Worm (Caenorhabditis elegans) whole organism, early embryonic: Measurements from ENCODE around the gene T11F9.22.

ENCODE experiments used
- B0310.2 ChIP-seq: sonication (generic microtip); optimal IDR thresholded peaks from 2 replicates; lab custom pipeline; 2016; ENCODE audit warnings: mild to moderate bottlenecking, missing genetic modification characterization, missing compliant biosample characterization
- F13C5.2 ChIP-seq: sonication (generic microtip); optimal IDR thresholded peaks from 2 replicates; lab custom pipeline; 2017; ENCODE audit warnings: mild to moderate bottlenecking, missing genetic modification characterization, inconsistent platforms, missing compliant biosample characterization
- aly-1 ChIP-seq: sonication (generic microtip); optimal IDR thresholded peaks from 2 replicates; lab custom pipeline; 2016; ENCODE audit warnings: missing genetic modification characterization, missing compliant biosample characterization
- ama-1 ChIP-seq: fragments of 150-350 bp; optimal IDR thresholded peaks from 2 replicates; lab custom pipeline; 2014
- ceh-13 ChIP-seq: fragments of 200-800 bp; sonication (Bioruptor generic); optimal IDR thresholded peaks from 2 replicates; lab custom pipeline; 2018; ENCODE audit warnings: mild to moderate bottlenecking, missing genetic modification characterization, missing compliant biosample characterization
- ceh-36 ChIP-seq: sonication (generic microtip); optimal IDR thresholded peaks from 2 replicates; lab custom pipeline; 2016; ENCODE audit warnings: missing genetic modification characterization, inconsistent platforms, missing compliant biosample characterization
- ets-7 ChIP-seq: sonication (generic microtip); optimal IDR thresholded peaks from 2 replicates; lab custom pipeline; 2016; ENCODE audit warnings: missing genotype, missing genetic modification characterization, missing compliant biosample characterization
- flt-1 ChIP-seq: fragments of 200-800 bp; sonication (Bioruptor generic); IDR thresholded peaks from 2 replicates; pipeline ENCODE4 v1.3.6; 2022; ENCODE audit warnings: missing genetic modification characterization, missing compliant biosample characterization
- hmbx-1 ChIP-seq: sonication (generic microtip); optimal IDR thresholded peaks from 2 replicates; lab custom pipeline; 2016; ENCODE audit warnings: mild to moderate bottlenecking, missing genetic modification characterization, missing compliant biosample characterization
- hmg-4 ChIP-seq: fragments of 200-800 bp; sonication (Bioruptor generic); optimal IDR thresholded peaks from 2 replicates; lab custom pipeline; 2018; ENCODE audit warnings: mild to moderate bottlenecking, missing genetic modification characterization, missing compliant biosample characterization
- hnd-1 ChIP-seq: sonication (generic microtip); optimal IDR thresholded peaks from 2 replicates; lab custom pipeline; 2016; ENCODE audit warnings: missing genetic modification characterization, missing compliant biosample characterization
- pes-1 ChIP-seq: fragments of 200-800 bp; sonication (Bioruptor generic); IDR thresholded peaks from 2 replicates; pipeline ENCODE4 v1.3.6; 2022; ENCODE audit warnings: missing genetic modification reagents, missing genetic modification characterization, missing compliant biosample characterization
- scrt-1 ChIP-seq: fragments of 200-800 bp; sonication (Bioruptor generic); IDR thresholded peaks from 2 replicates; pipeline ENCODE4 v1.3.6; 2022; ENCODE audit warnings: missing genetic modification characterization, missing compliant biosample characterization
- sea-1 ChIP-seq: fragments of 200-800 bp; sonication (Bioruptor generic); conservative IDR thresholded peaks from 2 replicates; pipeline ENCODE4 v1.3.6; 2022; ENCODE audit warnings: missing genetic modification characterization, missing compliant biosample characterization
- tbx-11 ChIP-seq: fragments of 200-800 bp; sonication (Bioruptor generic); IDR thresholded peaks from 2 replicates; pipeline ENCODE4 v1.3.6; 2022; ENCODE audit warnings: missing genetic modification characterization, missing compliant biosample characterization
- tbx-37 ChIP-seq: fragments of 200-800 bp; sonication (Bioruptor generic); conservative IDR thresholded peaks from 2 replicates; pipeline ENCODE4 v1.3.6; 2022; ENCODE audit warnings: missing genetic modification reagents, missing genetic modification characterization, missing compliant biosample characterization
- tra-4 ChIP-seq: sonication (generic microtip); optimal IDR thresholded peaks from 2 replicates; lab custom pipeline; 2017; ENCODE audit warnings: missing genetic modification characterization, missing compliant biosample characterization

The T11F9.22 gene

DNA sequence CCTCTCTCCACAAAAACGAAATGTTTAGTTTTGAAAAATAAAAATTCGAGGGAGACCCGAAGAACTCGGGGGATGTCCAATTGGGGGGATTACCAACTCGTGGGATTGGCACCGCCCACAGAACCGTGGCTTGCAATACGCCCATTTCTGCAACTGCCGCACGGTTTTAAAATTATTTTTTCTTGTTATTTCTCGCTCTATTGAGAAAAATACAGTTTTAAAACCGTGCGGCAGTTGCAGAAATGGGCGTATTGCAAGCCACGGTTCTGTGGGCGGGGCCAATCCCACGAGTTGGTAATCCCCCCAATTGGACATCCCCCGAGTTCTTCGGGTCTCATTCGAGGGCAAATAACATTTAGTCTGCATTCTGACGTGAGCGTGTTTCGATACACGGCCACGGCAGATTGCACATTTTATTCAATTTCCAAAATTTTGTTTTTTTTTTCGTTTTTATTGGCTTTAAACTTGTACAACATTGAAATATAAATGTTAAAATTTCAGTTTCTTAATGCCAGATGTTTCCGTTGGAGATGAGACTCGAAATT lies 25.4 kb downstream of the T11F9.22 start, which contains the start of the genes C55A6.1 and C55A6.10:
C55A6.1 (minus strand) TSS at position 116 of the 545 bp plus-strand sequence.
C55A6.10 (plus strand) TSS at position 495 of the 545 bp plus-strand sequence.
- peak; percentile 57; the same call in 1 of the 2 replicates for TF ChIP-seq sea-1
- 0 out of 2 replicates have a peak, but pooled peaks have one; percentile 53 for TF ChIP-seq scrt-1 (GFP tag; lab: Robert Waterston, UW)
- TF ChIP-seq ets-7, result peak; percentile 15
- peak; percentile 62; the same call in 1 of the 2 replicates for TF ChIP-seq tbx-11

DNA sequence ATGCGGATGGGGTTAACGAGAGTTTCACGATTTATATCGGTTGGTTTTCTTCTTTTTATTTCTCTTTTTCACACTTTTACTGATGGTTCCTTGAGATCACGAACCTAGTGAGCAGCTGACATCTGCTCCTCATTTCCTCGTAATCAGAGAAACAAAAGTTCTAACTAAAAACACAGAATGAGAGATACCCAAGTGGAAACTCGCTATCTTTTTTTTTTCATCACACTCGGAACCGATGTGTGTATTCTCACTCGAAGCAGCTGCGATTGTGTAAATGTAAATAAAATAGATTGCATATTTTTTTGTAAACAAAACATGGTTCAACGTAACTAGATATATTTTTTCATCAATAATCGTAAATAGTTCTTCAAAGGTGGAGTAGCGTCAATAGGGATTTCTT lies 26.8 kb downstream of the T11F9.22 start:
- no peak for TF ChIP-seq sea-1
- no peak for TF ChIP-seq ceh-36 (tag; lab: Kevin White, UChicago)
- TF ChIP-seq pes-1 (GFP tag; lab: Robert Waterston, UW), result no peak
- no peak for TF ChIP-seq ama-1 (lab: Kevin White, UChicago)
- TF ChIP-seq tbx-37 (GFP tag; lab: Robert Waterston, UW), result no peak
- TF ChIP-seq flt-1 (GFP tag; lab: Robert Waterston, UW), result no peak
- TF ChIP-seq ceh-13 (GFP tag; lab: Kevin White, UChicago), result no peak

DNA sequence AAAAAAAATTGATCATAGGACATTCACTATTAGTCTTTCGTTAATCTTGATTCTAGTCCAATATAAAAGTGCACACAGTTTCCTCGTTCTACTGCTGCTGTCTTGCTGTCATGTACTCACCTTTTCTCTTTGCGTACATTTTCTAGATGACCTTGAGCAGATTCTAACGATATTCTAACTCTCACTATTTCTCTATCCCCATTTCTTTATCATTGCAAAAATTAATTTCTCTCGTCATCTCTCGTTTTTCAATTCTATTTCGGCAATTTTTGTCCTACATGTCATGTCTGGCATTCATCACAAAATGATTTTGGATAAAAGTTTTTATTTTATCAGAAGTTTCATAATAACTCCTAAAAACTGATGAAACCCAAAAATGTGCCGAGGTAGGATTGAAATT lies 29.3 kb downstream of the T11F9.22 start, which contains the start of gene ttll-5:
ttll-5 (plus strand) TSS at position 288 of the 400 bp plus-strand sequence.
- TF ChIP-seq ceh-36 (tag; lab: Kevin White, UChicago) (no peak), ama-1 (lab: Kevin White, UChicago) (no peak), F13C5.2 (no peak)

DNA sequence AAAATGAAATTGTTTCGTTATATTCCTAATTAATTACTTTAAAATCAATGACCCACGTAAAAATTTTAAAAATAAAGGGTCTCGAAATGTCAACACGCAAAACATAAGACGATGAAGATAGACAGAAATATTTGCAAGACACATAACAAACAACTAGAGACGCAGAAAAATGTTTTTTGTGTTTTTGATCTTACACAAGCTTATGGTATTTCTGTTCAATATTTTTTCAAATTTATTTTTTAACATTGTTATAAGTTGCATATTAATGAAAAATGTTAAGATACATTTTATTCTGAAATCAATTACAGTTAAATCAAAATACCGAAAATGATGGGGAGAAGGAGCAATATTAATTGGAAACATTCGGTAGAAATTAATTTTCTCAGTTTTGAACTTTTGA lies 33.9 kb downstream of the T11F9.22 start, which contains the start of gene C55A6.3:
C55A6.3 (minus strand) TSS at position 101 of the 400 bp plus-strand sequence.
- TF ChIP-seq ama-1 (lab: Kevin White, UChicago) (no peak), B0310.2 (tag; lab: Kevin White, UChicago) (no peak), sea-1 (no peak), pes-1 (GFP tag; lab: Robert Waterston, UW) (no peak), ets-7 (no peak), hnd-1 (tag; lab: Kevin White, UChicago) (no peak), flt-1 (GFP tag; lab: Robert Waterston, UW) (no peak), hmg-4 (GFP tag; lab: Kevin White, UChicago) (no peak), aly-1 (tag; lab: Kevin White, UChicago) (no peak), tbx-11 (no peak), tra-4 (tag; lab: Kevin White, UChicago) (no peak), ceh-36 (tag; lab: Kevin White, UChicago) (no peak), tbx-37 (GFP tag; lab: Robert Waterston, UW) (no peak), scrt-1 (GFP tag; lab: Robert Waterston, UW) (no peak)

DNA sequence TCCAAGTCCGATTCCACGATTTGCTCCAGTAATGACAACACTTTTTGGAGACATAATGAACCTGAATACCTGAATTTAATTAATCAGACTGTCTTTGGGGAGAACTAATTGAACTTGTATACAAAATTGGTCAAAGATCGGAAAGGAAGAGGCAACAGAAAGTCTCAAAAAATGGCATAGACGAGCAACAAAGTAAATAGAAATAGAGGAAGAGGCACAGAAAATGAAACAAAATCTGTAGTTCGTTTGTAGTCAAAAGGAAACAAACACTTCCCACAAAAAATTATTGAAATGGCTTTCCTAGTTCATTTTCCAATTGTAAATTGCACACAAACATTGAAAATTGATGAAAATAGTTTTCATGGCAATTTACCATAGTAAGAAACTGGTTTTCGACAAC lies 35.2 kb downstream of the T11F9.22 start, which contains the start of gene C55A6.6:
C55A6.6 (minus strand) TSS at position 61 of the 400 bp plus-strand sequence.
- TF ChIP-seq hnd-1 (tag; lab: Kevin White, UChicago), result no peak
- TF ChIP-seq ets-7, result no peak
- TF ChIP-seq tbx-37 (GFP tag; lab: Robert Waterston, UW), result no peak
- no peak for TF ChIP-seq ceh-36 (tag; lab: Kevin White, UChicago)
- no peak for TF ChIP-seq sea-1
- TF ChIP-seq ceh-13 (GFP tag; lab: Kevin White, UChicago), result no peak
- TF ChIP-seq scrt-1 (GFP tag; lab: Robert Waterston, UW), result no peak
- TF ChIP-seq hmbx-1 (tag; lab: Kevin White, UChicago), result no peak
- TF ChIP-seq aly-1 (tag; lab: Kevin White, UChicago), result no peak
- TF ChIP-seq ama-1 (lab: Kevin White, UChicago), result no peak
- TF ChIP-seq tra-4 (tag; lab: Kevin White, UChicago), result no peak
- TF ChIP-seq pes-1 (GFP tag; lab: Robert Waterston, UW), result no peak
- no peak for TF ChIP-seq flt-1 (GFP tag; lab: Robert Waterston, UW)

DNA sequence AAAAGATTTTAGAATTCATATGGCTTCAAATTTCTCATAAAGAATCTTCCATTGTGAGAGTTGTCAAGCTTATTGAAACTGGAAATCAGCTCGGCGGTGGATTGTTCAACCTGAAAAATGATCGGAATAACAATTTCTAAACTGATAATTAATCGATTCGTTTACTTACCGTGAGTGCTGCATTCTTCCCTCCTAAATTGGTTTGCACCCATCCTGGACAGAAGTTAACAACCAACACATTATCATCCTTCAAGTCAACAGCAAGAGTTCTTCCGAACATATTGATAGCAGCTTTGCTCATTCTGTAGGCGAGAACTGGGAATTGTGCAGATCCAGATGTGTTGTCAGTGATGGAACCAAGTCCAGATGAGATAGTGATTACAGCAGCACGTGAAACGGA lies 35.6 kb downstream of the T11F9.22 start:
- TF ChIP-seq hmg-4 (GFP tag; lab: Kevin White, UChicago), result no peak
- TF ChIP-seq hnd-1 (tag; lab: Kevin White, UChicago), result no peak
- no peak for TF ChIP-seq ets-7
- TF ChIP-seq pes-1 (GFP tag; lab: Robert Waterston, UW), result no peak
- TF ChIP-seq B0310.2 (tag; lab: Kevin White, UChicago), result no peak
- no peak for TF ChIP-seq tra-4 (tag; lab: Kevin White, UChicago)
- no peak for TF ChIP-seq tbx-37 (GFP tag; lab: Robert Waterston, UW)
- TF ChIP-seq hmbx-1 (tag; lab: Kevin White, UChicago), result no peak
- TF ChIP-seq aly-1 (tag; lab: Kevin White, UChicago), result no peak
- no peak for TF ChIP-seq F13C5.2
- no peak for TF ChIP-seq sea-1
- TF ChIP-seq tbx-11, result no peak
- TF ChIP-seq ceh-36 (tag; lab: Kevin White, UChicago), result no peak

DNA sequence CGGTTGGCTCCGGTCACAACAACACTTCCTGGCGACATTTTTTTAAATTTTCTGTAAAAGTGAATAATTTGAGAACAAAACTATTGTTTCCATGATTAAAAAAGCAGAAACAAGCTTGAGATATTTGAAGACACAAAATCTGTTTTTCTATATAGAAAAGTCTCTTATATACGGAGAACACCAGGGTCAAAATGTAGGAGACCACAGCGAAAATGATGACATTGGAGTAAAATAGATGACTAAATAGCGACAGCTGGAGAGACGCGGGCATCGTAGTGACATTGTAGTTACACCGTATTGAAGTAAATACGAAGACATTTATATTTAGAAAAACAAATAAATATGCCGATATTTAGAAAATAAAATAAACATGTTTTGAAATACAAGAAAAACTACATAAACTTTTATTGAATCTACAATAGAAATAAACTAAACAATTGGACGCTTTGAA lies 36.7 kb downstream of the T11F9.22 start, which contains the start of gene sdz-8:
sdz-8 (minus strand) TSS at position 51 of the 451 bp plus-strand sequence.
- TF ChIP-seq hnd-1 (tag; lab: Kevin White, UChicago) (no peak), ceh-36 (tag; lab: Kevin White, UChicago) (no peak), hmg-4 (GFP tag; lab: Kevin White, UChicago) (no peak), scrt-1 (GFP tag; lab: Robert Waterston, UW) (no peak)

DNA sequence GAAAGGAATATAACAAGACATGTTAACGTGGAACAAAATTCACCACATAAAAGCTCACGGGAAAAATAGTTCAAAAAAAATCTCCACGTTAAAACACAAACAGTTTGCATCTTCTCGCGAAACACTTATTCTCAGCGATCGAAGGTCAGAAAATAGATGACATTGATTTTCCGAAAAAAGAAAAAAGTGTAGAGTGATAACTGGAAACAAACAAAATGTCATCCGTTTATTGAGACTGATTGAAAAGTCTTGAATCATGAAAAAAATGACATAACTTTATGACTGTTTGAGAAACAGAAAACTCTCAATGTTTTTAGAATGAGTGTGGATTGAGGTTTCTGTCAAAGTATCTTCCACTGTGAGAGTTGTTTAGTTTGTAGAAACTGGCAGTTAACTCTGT lies 38.3 kb downstream of the T11F9.22 start, which contains the start of gene C55A6.4:
C55A6.4 (minus strand) TSS at position 101 of the 400 bp plus-strand sequence.
- TF ChIP-seq ama-1 (lab: Kevin White, UChicago) (no peak), hmbx-1 (tag; lab: Kevin White, UChicago) (no peak), flt-1 (GFP tag; lab: Robert Waterston, UW) (no peak), sea-1 (no peak), tbx-37 (GFP tag; lab: Robert Waterston, UW) (no peak), ets-7 (no peak), F13C5.2 (no peak), pes-1 (GFP tag; lab: Robert Waterston, UW) (no peak), ceh-36 (tag; lab: Kevin White, UChicago) (no peak), tbx-11 (no peak), scrt-1 (GFP tag; lab: Robert Waterston, UW) (no peak)
